Worm (Caenorhabditis elegans): ENCODE results near the gene F10G7.5.

Gene F10G7.5

ce11 chrII:4698266-4698771 lies 5.1 kb downstream of the F10G7.5 start, which contains the start of the genes rpn-5 and scc-1:
rpn-5 (minus strand) TSS chrII:4698427.
scc-1 (plus strand) TSS chrII:4698721.
- TF ChIP-seq efl-1 (optimal IDR thresholded peaks at IDR 0.05) (peak; percentile 93 to 96), efl-1 (GFP tag; optimal IDR thresholded peaks at IDR 0.05 in 1 of 2) (peak; percentile 94 to 99), alr-1 (tag; optimal IDR thresholded peaks at IDR 0.05; ENCODE audit: borderline replicate concordance) (no peak), unc-62 (GFP tag; optimal IDR thresholded peaks at IDR 0.05) (no peak), nhr-12 (tag; optimal IDR thresholded peaks at IDR 0.05) (no peak), aly-2 (tag; optimal IDR thresholded peaks at IDR 0.05) (no peak), pax-3 (tag; optimal IDR thresholded peaks at IDR 0.05) (no peak), swsn-7 (tag; optimal IDR thresholded peaks at IDR 0.05) (peak; percentile 66), dsc-1 (tag; optimal IDR thresholded peaks at IDR 0.05) (peak; percentile 58), hlh-4 (tag; optimal IDR thresholded peaks at IDR 0.05) (no peak), ets-5 (GFP tag; IDR thresholded peaks at IDR 0.05) (no peak), nhr-28 (tag; optimal IDR thresholded peaks at IDR 0.05) (no peak), sptf-1 (tag; optimal IDR thresholded peaks at IDR 0.05) (no peak), pag-3 (tag; optimal IDR thresholded peaks at IDR 0.05; ENCODE audit: borderline replicate concordance, insufficient read depth) (no peak), rnt-1 (tag; optimal IDR thresholded peaks at IDR 0.05) (peak; percentile 77), nhr-85 (tag) (peak; percentile 31), unc-98 (GFP tag; IDR thresholded peaks at IDR 0.05) (no peak), nhr-19 (GFP tag; conservative IDR thresholded peaks at IDR 0.05) (peak; percentile 70), ztf-4 (tag; optimal IDR thresholded peaks at IDR 0.05) (peak; percentile 17), egl-27 (tag; optimal IDR thresholded peaks at IDR 0.05) (no peak), C34B4.2 (tag; optimal IDR thresholded peaks at IDR 0.05) (no peak), ama-1 (optimal IDR thresholded peaks at IDR 0.05) (no peak), nhr-84 (tag; optimal IDR thresholded peaks at IDR 0.05) (no peak), tbx-2 (tag; optimal IDR thresholded peaks at IDR 0.05) (peak; percentile 67), egl-13 (tag; optimal IDR thresholded peaks at IDR 0.05) (no peak), ceh-90 (tag; optimal IDR thresholded peaks at IDR 0.05) (peak; percentile 39), nhr-20 (tag; optimal IDR thresholded peaks at IDR 0.05) (peak; percentile 72), ceh-82 (tag; optimal IDR thresholded peaks at IDR 0.05) (peak in 2 of 3 experiments; percentile 59 to 81), dpl-1 (GFP tag; optimal IDR thresholded peaks at IDR 0.05) (peak; percentile 91 to 95 (median 91)), ceh-8 (GFP tag; optimal IDR thresholded peaks at IDR 0.05) (peak; percentile 45), lin-35 (GFP tag; optimal IDR thresholded peaks at IDR 0.05) (peak; percentile 92 to 97), isw-1 (GFP tag; IDR thresholded peaks at IDR 0.05) (peak; percentile 77), nhr-47 (tag; optimal IDR thresholded peaks at IDR 0.05) (peak; percentile 75), fkh-10 (GFP tag; optimal IDR thresholded peaks at IDR 0.05) (no peak), sox-4 (tag; optimal IDR thresholded peaks at IDR 0.05) (no peak), unc-86 (tag; optimal IDR thresholded peaks at IDR 0.05) (peak; percentile 45), hpl-2 (GFP tag; optimal IDR thresholded peaks at IDR 0.05) (no peak), sup-37 (GFP tag; optimal IDR thresholded peaks at IDR 0.05) (no peak), C04F5.9 (tag; optimal IDR thresholded peaks at IDR 0.05) (no peak), pqm-1 (tag; optimal IDR thresholded peaks at IDR 0.05) (no peak), zag-1 (tag; optimal IDR thresholded peaks at IDR 0.05) (no peak), nhr-11 (tag; optimal IDR thresholded peaks at IDR 0.05) (peak; percentile 50), mef-2 (tag; optimal IDR thresholded peaks at IDR 0.05) (no peak), lir-3 (tag; optimal IDR thresholded peaks at IDR 0.05; ENCODE audit: poor library complexity) (peak; percentile 66), lin-39 (tag; optimal IDR thresholded peaks at IDR 0.05) (peak; percentile 56), tlp-1 (tag; optimal IDR thresholded peaks at IDR 0.05) (no peak), fkh-4 (tag; optimal IDR thresholded peaks at IDR 0.05; ENCODE audit: borderline replicate concordance) (no peak), jun-1 (tag; optimal IDR thresholded peaks at IDR 0.05) (peak; percentile 10), ces-1 (GFP tag; optimal IDR thresholded peaks at IDR 0.05) (no peak), mab-9 (GFP tag; IDR thresholded peaks at IDR 0.05) (no peak), C16A3.4 (tag; optimal IDR thresholded peaks at IDR 0.05) (peak; percentile 84), fos-1 (tag; optimal IDR thresholded peaks at IDR 0.05) (peak; percentile 51), aha-1 (tag; optimal IDR thresholded peaks at IDR 0.05) (no peak), efl-3 (GFP tag; optimal IDR thresholded peaks at IDR 0.05) (no peak)

All from whole organism, L1 larva.